Worm (Caenorhabditis elegans): ENCODE data around the gene F42G4.5.

- TF ChIP-seq him-1 (tag; optimal IDR thresholded peaks at IDR 0.05): no peak
- TF ChIP-seq dao-5 (tag; optimal IDR thresholded peaks at IDR 0.05): no peak
- no peak for TF ChIP-seq W03F9.2 (tag; optimal IDR thresholded peaks at IDR 0.05)
These were observed 23.1 kb downstream of the F42G4.5 start for ce11 chrII:13096345-13096744.

Measured in whole organism, L4/young adult.